Worm (Caenorhabditis elegans) whole organism, midembryonic: ENCODE data around the gene tbc-18.

Experiments used
- T22C8.4 ChIP-seq: fragments of 200-800 bp; sonication (Bioruptor generic); IDR thresholded peaks from 2 replicates; pipeline ENCODE4 v1.3.6; 2022; ENCODE audit warnings: missing genetic modification characterization, missing compliant biosample characterization
- cog-1 ChIP-seq: sonication (generic microtip); optimal IDR thresholded peaks from 2 replicates; lab custom pipeline; 2016; ENCODE audit warnings: missing genetic modification characterization, missing compliant biosample characterization
- flt-1 ChIP-seq: fragments of 200-800 bp; sonication (Bioruptor generic); IDR thresholded peaks from 2 replicates; pipeline ENCODE4 v1.3.6; 2022; ENCODE audit warnings: missing genetic modification characterization, missing compliant biosample characterization
- klf-2 ChIP-seq: fragments of 200-800 bp; sonication (Bioruptor generic); conservative IDR thresholded peaks from 2 replicates; pipeline ENCODE4 v1.3.6; 2022; ENCODE audit warnings: missing genetic modification reagents, missing genetic modification characterization, missing compliant biosample characterization
- med-1 ChIP-seq: sonication (generic microtip); optimal IDR thresholded peaks from 2 replicates; lab custom pipeline; 2017; ENCODE audit warnings: missing genetic modification characterization, mild to moderate bottlenecking, missing compliant biosample characterization, antibody characterized with exemption, missing genetic modification reagents; ENCODE audit not compliant: insufficient read depth
- ref-1 ChIP-seq: fragments of 200-800 bp; sonication (Bioruptor generic); conservative IDR thresholded peaks from 2 replicates; pipeline ENCODE4 v1.3.6; 2022; ENCODE audit warnings: missing genetic modification reagents, missing genetic modification characterization, missing compliant biosample characterization
- tab-1 ChIP-seq: fragments of 200-800 bp; sonication (Bioruptor generic); IDR thresholded peaks from 2 replicates; pipeline ENCODE4 v1.3.6; 2022; ENCODE audit warnings: missing genetic modification characterization, missing compliant biosample characterization
- ztf-23 ChIP-seq: fragments of 200-800 bp; sonication (Bioruptor generic); IDR thresholded peaks from 2 replicates; pipeline ENCODE4 v1.3.6; 2022; ENCODE audit warnings: missing genetic modification reagents, missing genetic modification characterization, missing compliant biosample characterization
- ztf-29 ChIP-seq: fragments of 200-800 bp; sonication (Bioruptor generic); IDR thresholded peaks from 2 replicates; pipeline ENCODE4 v1.3.6; 2022; ENCODE audit warnings: missing genetic modification reagents, missing genetic modification characterization, missing compliant biosample characterization

The tbc-18 gene

DNA sequence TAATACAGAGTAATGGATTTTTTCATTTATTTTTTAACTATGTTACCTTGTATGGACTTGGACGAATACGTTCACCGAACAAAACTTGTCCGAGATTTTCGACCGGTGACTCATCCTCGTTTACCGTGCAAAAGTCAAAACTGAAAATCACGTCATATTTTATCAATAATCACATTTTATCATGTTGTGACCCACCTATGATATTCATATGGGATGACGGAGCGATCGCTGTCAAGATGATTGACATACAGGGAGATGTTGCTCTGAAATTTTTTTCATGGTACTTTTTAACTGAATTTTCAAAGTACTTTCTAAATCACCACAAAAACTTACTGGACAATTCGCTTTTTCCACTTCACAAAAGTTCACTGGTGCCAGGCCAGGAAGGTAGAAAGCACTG, 43.2 kb downstream of the tbc-18 start:
- TF ChIP-seq flt-1: no peak
- TF ChIP-seq klf-2: no peak
- no peak for TF ChIP-seq ref-1
- TF ChIP-seq tab-1 (GFP tag; lab: Robert Waterston, UW): no peak
- TF ChIP-seq ztf-29: no peak
- TF ChIP-seq T22C8.4 (GFP tag; lab: Robert Waterston, UW): no peak
- TF ChIP-seq cog-1 (tag; lab: Kevin White, UChicago): no peak
- no peak for TF ChIP-seq med-1
- no peak for TF ChIP-seq ztf-23 (GFP tag; lab: Robert Waterston, UW)

DNA sequence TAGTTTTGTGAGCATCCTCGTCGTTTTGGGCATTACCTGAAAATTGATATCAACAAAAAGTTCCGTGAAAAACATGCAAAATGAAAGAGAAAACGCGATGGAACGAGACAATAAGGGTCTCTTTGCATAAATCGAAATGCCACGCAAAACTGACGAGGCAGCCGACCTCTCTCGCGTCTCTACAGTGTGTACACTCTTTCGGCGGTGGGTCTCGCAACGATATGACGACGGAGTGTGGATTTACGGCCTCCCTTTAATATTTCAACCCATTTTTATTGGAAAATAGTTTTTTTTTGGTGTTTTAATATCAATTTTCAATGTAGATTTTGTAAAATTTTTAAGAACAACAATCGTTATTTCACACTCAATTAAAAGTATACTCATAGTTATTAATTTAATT, 43.7 kb downstream of the tbc-18 start, which contains the start of gene tag-123:
tag-123 (minus strand) TSS at position 36 of the 400 bp plus-strand sequence.
- no peak for TF ChIP-seq ref-1
- no peak for TF ChIP-seq tab-1 (GFP tag; lab: Robert Waterston, UW)
- TF ChIP-seq klf-2: no peak

DNA sequence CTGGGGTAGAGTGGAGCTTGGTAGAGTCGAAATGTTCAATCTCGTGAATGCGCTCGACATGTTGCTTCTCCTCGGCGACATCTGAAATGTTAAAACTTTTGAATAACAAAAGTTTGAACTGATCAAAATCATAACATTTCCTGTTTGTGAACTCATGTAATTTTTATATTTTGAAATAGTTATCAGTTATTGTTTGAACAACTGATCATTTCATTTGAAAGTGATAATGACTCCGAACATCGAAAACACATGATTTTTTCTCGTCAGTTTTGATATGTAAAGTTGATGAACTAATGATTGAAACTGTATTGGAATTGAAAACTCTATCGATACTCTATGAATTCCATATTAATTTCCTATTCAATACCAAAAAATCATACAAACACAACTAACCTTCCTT, 44.8 kb downstream of the tbc-18 start:
- no peak for TF ChIP-seq flt-1
- no peak for TF ChIP-seq tab-1 (GFP tag; lab: Robert Waterston, UW)
- no peak for TF ChIP-seq ref-1
- TF ChIP-seq T22C8.4 (GFP tag; lab: Robert Waterston, UW): no peak
- no peak for TF ChIP-seq klf-2
- TF ChIP-seq ztf-29: no peak
- no peak for TF ChIP-seq cog-1 (tag; lab: Kevin White, UChicago)
- TF ChIP-seq ztf-23 (GFP tag; lab: Robert Waterston, UW): no peak
- TF ChIP-seq med-1: no peak

ce11 chrX:8423633-8424032, 45.3 kb downstream of the tbc-18 start, which contains the start of gene tth-1:
Gene tth-1 (minus strand): TSS chrX:8423733.
- no peak for TF ChIP-seq flt-1
- no peak for TF ChIP-seq T22C8.4 (GFP tag; lab: Robert Waterston, UW)
- no peak for TF ChIP-seq med-1
- TF ChIP-seq cog-1 (tag; lab: Kevin White, UChicago): no peak
- no peak for TF ChIP-seq ref-1

- TF ChIP-seq T22C8.4 (GFP tag; lab: Robert Waterston, UW) (no peak), klf-2 (no peak), cog-1 (tag; lab: Kevin White, UChicago) (no peak), ztf-23 (GFP tag; lab: Robert Waterston, UW) (no peak), tab-1 (GFP tag; lab: Robert Waterston, UW) (no peak), ztf-29 (no peak), ref-1 (no peak), flt-1 (no peak), med-1 (no peak)
Observed at ce11 chrX:8424286-8424685, 45.9 kb downstream of the tbc-18 start.

DNA sequence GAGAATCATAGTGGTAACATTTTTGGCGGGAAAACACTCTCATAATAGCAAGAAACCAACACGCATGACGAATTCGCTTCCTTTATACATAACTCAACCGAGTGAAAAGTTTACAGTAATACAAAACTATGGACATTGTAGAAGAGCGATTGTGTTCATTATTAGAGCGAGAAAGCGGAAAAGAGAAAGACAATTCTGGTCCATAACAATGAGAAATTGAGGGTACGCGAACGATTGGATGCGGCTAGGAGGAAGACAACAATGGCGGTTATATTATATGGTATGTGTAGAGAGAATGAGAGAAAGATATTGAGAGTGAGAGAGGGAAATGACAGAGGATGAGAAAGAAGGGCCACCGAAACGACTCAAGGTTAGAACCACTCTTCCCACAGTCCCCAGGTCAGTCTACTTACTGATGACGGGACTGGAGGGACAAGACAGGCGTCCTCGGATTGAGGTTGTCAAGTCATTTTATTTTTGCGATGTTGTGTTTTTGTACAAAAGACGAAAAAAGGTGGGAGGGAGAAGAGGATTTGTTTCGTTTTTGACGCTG, 47.9 kb downstream of the tbc-18 start:
- TF ChIP-seq ztf-23 (GFP tag; lab: Robert Waterston, UW): no peak
- TF ChIP-seq ref-1: no peak
- TF ChIP-seq med-1: no peak
- TF ChIP-seq klf-2: no peak
- no peak for TF ChIP-seq cog-1 (tag; lab: Kevin White, UChicago)

DNA sequence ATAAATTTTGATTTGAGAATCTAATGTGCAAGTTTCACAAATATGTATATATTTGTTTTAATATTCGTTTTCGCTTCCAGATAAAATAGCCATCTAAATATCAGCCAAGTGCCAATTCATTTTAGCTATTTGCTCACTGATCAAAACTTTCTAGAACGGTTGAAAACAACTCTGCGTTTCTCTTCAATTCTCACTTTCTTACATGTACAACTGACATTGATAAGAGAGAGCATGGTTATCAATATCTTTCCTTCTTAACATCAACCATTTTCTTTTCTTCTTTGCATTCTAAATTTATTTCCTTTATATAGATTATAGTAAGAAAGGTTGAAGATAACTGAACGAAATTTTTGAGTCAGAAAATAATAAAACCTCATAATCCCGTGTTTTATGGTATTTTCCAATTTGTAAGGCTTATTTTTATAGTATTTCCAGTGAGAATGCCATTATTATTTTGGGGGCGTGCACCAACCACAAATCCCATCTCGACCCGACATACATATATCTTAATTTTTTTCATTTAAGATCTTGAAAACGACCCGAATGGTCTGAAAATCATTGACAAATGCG, 50.0 kb downstream of the tbc-18 start, which contains the start of gene F08F1.3:
F08F1.3 (plus strand) TSS at position 520 of the 570 bp plus-strand sequence.
- TF ChIP-seq med-1 (no peak), ztf-23 (GFP tag; lab: Robert Waterston, UW) (no peak), cog-1 (tag; lab: Kevin White, UChicago) (no peak)

ce11 chrX:8429503-8429902, 51.1 kb downstream of the tbc-18 start:
- TF ChIP-seq med-1 (no peak), klf-2 (no peak), ztf-29 (no peak), flt-1 (no peak)
